Worm (Caenorhabditis elegans): ENCODE data around the gene egl-20.

The egl-20 gene

DNA sequence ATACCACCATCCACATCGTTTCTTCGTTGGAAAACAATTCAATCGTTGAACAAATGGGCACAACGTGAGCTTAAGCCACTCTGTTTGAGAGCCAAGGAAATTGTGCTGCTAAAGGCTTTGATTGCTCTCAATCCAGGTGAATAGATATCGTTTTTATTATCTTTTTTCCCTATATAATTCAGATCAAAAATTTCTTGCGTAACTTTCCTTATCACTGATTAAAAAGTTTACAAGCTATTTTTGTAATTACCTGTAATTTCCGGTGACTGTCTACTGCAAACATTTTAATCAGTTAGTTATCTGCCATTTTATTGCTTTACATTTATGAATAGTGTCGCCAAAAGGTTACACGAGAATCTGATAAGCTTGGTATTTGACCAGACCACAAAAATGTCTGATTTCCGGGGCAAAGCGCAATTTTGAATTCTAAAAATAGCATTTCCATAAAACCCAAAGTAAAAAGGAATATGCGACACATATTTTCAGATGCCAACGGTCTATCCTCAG, 52.6 kb downstream of the egl-20 start (continued):
- no peak for TF ChIP-seq T26A8.4 (GFP tag; IDR thresholded peaks at IDR 0.05)

All from whole organism, L4 larva.